Fruit fly (Drosophila melanogaster) Kc167 (cell line): Measurements from ENCODE around the gene Oamb.

Experiments
- Myc ChIP-seq: fragments of >200 bp; optimal IDR thresholded peaks from 2 replicates; lab custom pipeline; 2017; ENCODE audit warnings: missing external identifiers
- Sin3A ChIP-seq: fragments of >200 bp; optimal IDR thresholded peaks from 2 replicates; lab custom pipeline; 2018; ENCODE audit warnings: missing external identifiers
- h ChIP-seq: fragments of >200 bp; optimal IDR thresholded peaks from 3 replicates; lab custom pipeline; 2018; ENCODE audit warnings: missing external identifiers
- insv ChIP-seq: fragments of >200 bp; optimal IDR thresholded peaks from 3 replicates; lab custom pipeline; 2018; ENCODE audit warnings: missing external identifiers
- psq ChIP-seq: fragments of >200 bp; optimal IDR thresholded peaks from 2 replicates; lab custom pipeline; 2017; ENCODE audit warnings: missing external identifiers
- ttk ChIP-seq: sonication (Bioruptor generic); optimal IDR thresholded peaks from 2 replicates; lab custom pipeline; 2017; ENCODE audit warnings: missing external identifiers

Oamb gene

dm6 chr3R:20731331-20731730 is 17.0 kb upstream of the Oamb start, which contains the start of gene CG31205:
Gene CG31205 (plus strand): TSS chr3R:20731631.
- TF ChIP-seq ttk (no peak), h (lab: Kevin White, UChicago) (no peak), insv (lab: Kevin White, UChicago) (no peak), Sin3A (lab: Kevin White, UChicago) (no peak)

- TF ChIP-seq Myc (lab: Kevin White, UChicago): no peak
- no peak for TF ChIP-seq h (lab: Kevin White, UChicago)
- TF ChIP-seq Sin3A (lab: Kevin White, UChicago): no peak
- TF ChIP-seq insv (lab: Kevin White, UChicago): no peak
- TF ChIP-seq psq (lab: Kevin White, UChicago): no peak
- no peak for TF ChIP-seq ttk
Observed at dm6 chr3R:20723491-20723890, 9.1 kb upstream of the Oamb start.

dm6 chr3R:20719286-20719685 is 4.9 kb upstream of the Oamb start:
- no peak for TF ChIP-seq Sin3A (lab: Kevin White, UChicago)
- TF ChIP-seq psq (lab: Kevin White, UChicago): no peak
- no peak for TF ChIP-seq h (lab: Kevin White, UChicago)
- TF ChIP-seq Myc (lab: Kevin White, UChicago): no peak
- no peak for TF ChIP-seq insv (lab: Kevin White, UChicago)

- no peak for TF ChIP-seq ttk
- TF ChIP-seq Myc (lab: Kevin White, UChicago): no peak
- TF ChIP-seq Sin3A (lab: Kevin White, UChicago): no peak
- TF ChIP-seq h (lab: Kevin White, UChicago): no peak
- TF ChIP-seq psq (lab: Kevin White, UChicago): no peak
- no peak for TF ChIP-seq insv (lab: Kevin White, UChicago)
Observed at dm6 chr3R:20677251-20677650, 37.1 kb downstream of the Oamb start, which contains the start of gene CG4000. Gene CG4000 (minus strand): TSS chr3R:20677351.

dm6 chr3R:20675772-20676171 is 38.6 kb downstream of the Oamb start:
- TF ChIP-seq Sin3A (lab: Kevin White, UChicago) (no peak), h (lab: Kevin White, UChicago) (no peak), insv (lab: Kevin White, UChicago) (no peak), ttk (no peak), Myc (lab: Kevin White, UChicago) (no peak), psq (lab: Kevin White, UChicago) (no peak)

- no peak for TF ChIP-seq h (lab: Kevin White, UChicago)
- TF ChIP-seq psq (lab: Kevin White, UChicago): no peak
- no peak for TF ChIP-seq insv (lab: Kevin White, UChicago)
Observed at dm6 chr3R:20669040-20669621, 45.2 kb downstream of the Oamb start, which contains the start of gene Cpr92F. Gene Cpr92F (plus strand): TSS chr3R:20669571.

dm6 chr3R:20659804-20660203 is 54.6 kb downstream of the Oamb start, which contains the start of gene Nep4:
Gene Nep4 (minus strand): TSS chr3R:20659904.
- TF ChIP-seq Myc (lab: Kevin White, UChicago): no peak
- no peak for TF ChIP-seq psq (lab: Kevin White, UChicago)
- no peak for TF ChIP-seq ttk
- TF ChIP-seq h (lab: Kevin White, UChicago): no peak
- no peak for TF ChIP-seq insv (lab: Kevin White, UChicago)
- no peak for TF ChIP-seq Sin3A (lab: Kevin White, UChicago)

dm6 chr3R:20656649-20657048 is 57.7 kb downstream of the Oamb start:
- TF ChIP-seq h (lab: Kevin White, UChicago): no peak
- TF ChIP-seq insv (lab: Kevin White, UChicago): no peak
- no peak for TF ChIP-seq Myc (lab: Kevin White, UChicago)
- TF ChIP-seq ttk: no peak
- no peak for TF ChIP-seq psq (lab: Kevin White, UChicago)
- TF ChIP-seq Sin3A (lab: Kevin White, UChicago): no peak

dm6 chr3R:20652350-20652749 is 62.0 kb downstream of the Oamb start, which contains the start of gene GluRIID:
Gene GluRIID (minus strand): TSS chr3R:20652450.
- no peak for TF ChIP-seq Myc (lab: Kevin White, UChicago)
- no peak for TF ChIP-seq ttk
- no peak for TF ChIP-seq h (lab: Kevin White, UChicago)
- TF ChIP-seq insv (lab: Kevin White, UChicago): no peak
- no peak for TF ChIP-seq psq (lab: Kevin White, UChicago)
- TF ChIP-seq Sin3A (lab: Kevin White, UChicago): no peak

dm6 chr3R:20648616-20649015 is 65.8 kb downstream of the Oamb start, which contains the start of gene GluRIIE:
Gene GluRIIE (minus strand): TSS chr3R:20648716.
- TF ChIP-seq insv (lab: Kevin White, UChicago): no peak
